In the genomic region with DNA sequence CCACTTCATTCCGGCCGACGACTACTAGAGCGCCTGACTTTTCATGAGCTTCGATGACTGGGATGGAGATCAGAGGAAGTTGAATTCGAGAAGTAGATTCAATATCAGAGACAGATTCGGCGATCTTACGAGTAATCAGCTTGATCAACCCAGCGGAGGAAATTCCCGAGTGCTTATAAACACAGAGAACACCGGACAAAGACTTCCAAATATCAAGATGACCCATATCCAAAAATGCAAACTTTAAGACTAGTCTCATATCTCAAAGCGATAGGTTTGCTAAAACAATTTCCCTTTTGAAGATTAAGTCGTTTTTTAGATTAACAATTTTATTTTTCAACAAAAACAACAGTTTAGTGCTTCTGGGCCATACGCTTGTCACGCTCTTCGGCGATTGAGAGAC, we compare ENCODE assay signal across 7 worm cellular contexts.
TF ChIP-seq lines count a peak whose summit lies in the region.

A gene (minus strand): TSS at position 335 of the 403 bp plus-strand sequence.

TF ChIP-seq in whole organism, L1 larva, 84 proteins besides CTCF, POLR2A, EP300 and RAD21 (continues in another document):
- TF ChIP-seq aly-2 (tag; optimal IDR thresholded peaks at IDR 0.05; lab: Kevin White, UChicago) (peak; percentile 78), nhr-71 (tag; optimal IDR thresholded peaks at IDR 0.05; lab: Kevin White, UChicago) (peak; percentile 46), fos-1 (tag; optimal IDR thresholded peaks at IDR 0.05; lab: Kevin White, UChicago) (peak; percentile 44), F16B12.6 (tag; optimal IDR thresholded peaks at IDR 0.05; lab: Kevin White, UChicago) (no peak), lsy-2 (tag; optimal IDR thresholded peaks at IDR 0.05; lab: Kevin White, UChicago) (peak in 1 of 2 experiments; percentile 14), nhr-47 (tag; optimal IDR thresholded peaks at IDR 0.05; lab: Kevin White, UChicago) (peak; percentile 8), nhr-90 (tag; optimal IDR thresholded peaks at IDR 0.05; lab: Kevin White, UChicago; ENCODE audit: poor library complexity) (peak; percentile 34), nhr-20 (tag; optimal IDR thresholded peaks at IDR 0.05; lab: Kevin White, UChicago) (no peak), egl-13 (tag; optimal IDR thresholded peaks at IDR 0.05; lab: Kevin White, UChicago) (no peak), ama-1 (optimal IDR thresholded peaks at IDR 0.05; lab: Kevin White, UChicago) (peak; percentile 49), efl-1 (optimal IDR thresholded peaks at IDR 0.05; lab: Kevin White, UChicago) (peak; percentile 9 to 12), efl-1 (GFP tag; optimal IDR thresholded peaks at IDR 0.05 in 1 of 2; lab: Kevin White, UChicago) (peak in 1 of 2 experiments; percentile 22)

TF ChIP-seq in whole organism, L2 larva, 48 proteins besides CTCF, POLR2A, EP300 and RAD21 (continues in another document):
- TF ChIP-seq Y55F3AM.14 (GFP tag; optimal IDR thresholded peaks at IDR 0.05; lab: Kevin White, UChicago) (no peak), nhr-12 (tag; optimal IDR thresholded peaks at IDR 0.05; lab: Kevin White, UChicago) (no peak), R02D3.7 (tag; optimal IDR thresholded peaks at IDR 0.05; lab: Kevin White, UChicago) (no peak), nhr-23 (tag; optimal IDR thresholded peaks at IDR 0.05; lab: Kevin White, UChicago) (no peak), elt-3 (tag; optimal IDR thresholded peaks at IDR 0.05; lab: Kevin White, UChicago) (no peak), nhr-6 (tag; optimal IDR thresholded peaks at IDR 0.05; lab: Kevin White, UChicago) (no peak), nhr-129 (tag; optimal IDR thresholded peaks at IDR 0.05; lab: Kevin White, UChicago) (no peak), nhr-21 (tag; optimal IDR thresholded peaks at IDR 0.05; lab: Kevin White, UChicago) (no peak), lin-11 (tag; optimal IDR thresholded peaks at IDR 0.05; lab: Kevin White, UChicago) (no peak), lin-13 (GFP tag; optimal IDR thresholded peaks at IDR 0.05; lab: Kevin White, UChicago) (no peak), ztf-1 (GFP tag; conservative IDR thresholded peaks at IDR 0.05; lab: Robert Waterston, UW) (no peak), snpc-4 (tag; optimal IDR thresholded peaks at IDR 0.05; lab: Kevin White, UChicago) (no peak), nhr-237 (tag; optimal IDR thresholded peaks at IDR 0.05; lab: Kevin White, UChicago) (no peak)

TF ChIP-seq in whole organism, L3 larva, 47 proteins besides CTCF, POLR2A, EP300 and RAD21:
- TF ChIP-seq mml-1 (tag; optimal IDR thresholded peaks at IDR 0.05; lab: Kevin White, UChicago) (no peak), tbx-2 (tag; optimal IDR thresholded peaks at IDR 0.05; lab: Kevin White, UChicago) (no peak), sea-2 (GFP tag; optimal IDR thresholded peaks at IDR 0.05; lab: Kevin White, UChicago) (no peak), skn-1 (tag; optimal IDR thresholded peaks at IDR 0.05; lab: Kevin White, UChicago) (no peak), nhr-25 (tag; optimal IDR thresholded peaks at IDR 0.05; lab: Kevin White, UChicago) (peak; percentile 10), elt-2 (tag; optimal IDR thresholded peaks at IDR 0.05; lab: Kevin White, UChicago) (peak; percentile 25), ama-1 (optimal IDR thresholded peaks at IDR 0.05; lab: Kevin White, UChicago) (peak; percentile 12), nfya-1 (tag; optimal IDR thresholded peaks at IDR 0.05; lab: Kevin White, UChicago; ENCODE audit: insufficient read depth) (no peak), nhr-12 (tag; optimal IDR thresholded peaks at IDR 0.05; lab: Kevin White, UChicago) (peak; percentile 19), nhr-67 (tag; optimal IDR thresholded peaks at IDR 0.05; lab: Kevin White, UChicago) (no peak)
TF ChIP-seq in whole organism, L3 larva: peak in this region for 4.

TF ChIP-seq in whole organism, L4 larva, 104 proteins besides CTCF, POLR2A, EP300 and RAD21 (continues in another document):
- TF ChIP-seq mes-2 (tag; optimal IDR thresholded peaks at IDR 0.05; lab: Kevin White, UChicago; ENCODE audit: poor library complexity, severe bottlenecking) (peak; percentile 39), egl-27 (tag; optimal IDR thresholded peaks at IDR 0.05; lab: Kevin White, UChicago) (no peak), snpc-1.2 (GFP tag; IDR thresholded peaks at IDR 0.05; lab: Robert Waterston, UW) (peak; percentile 94), tra-1 (GFP tag; IDR thresholded peaks at IDR 0.05; lab: Robert Waterston, UW) (peak; percentile 79; the same call in 1 of the 2 replicates), spr-1 (tag; optimal IDR thresholded peaks at IDR 0.05; lab: Kevin White, UChicago) (peak; percentile 32), zfp-3 (GFP tag; conservative IDR thresholded peaks at IDR 0.05; lab: Robert Waterston, UW) (peak; percentile 24; the same call in 1 of the 2 replicates), nhr-6 (tag; optimal IDR thresholded peaks at IDR 0.05; lab: Kevin White, UChicago) (no peak), nhr-10 (tag; optimal IDR thresholded peaks at IDR 0.05; lab: Kevin White, UChicago) (no peak), ceh-44 (GFP tag; IDR thresholded peaks at IDR 0.05; lab: Robert Waterston, UW) (0 out of 2 replicates have a peak, but pooled peaks have one; percentile 19), gei-8 (GFP tag; optimal IDR thresholded peaks at IDR 0.05; lab: Kevin White, UChicago) (peak; percentile 17), sdz-12 (GFP tag; optimal IDR thresholded peaks at IDR 0.05; lab: Kevin White, UChicago) (no peak), attf-4 (tag; optimal IDR thresholded peaks at IDR 0.05; lab: Kevin White, UChicago) (no peak), ctbp-1 (GFP tag; IDR thresholded peaks at IDR 0.05; lab: Robert Waterston, UW) (peak; percentile 75)

TF ChIP-seq in whole organism, late embryonic, 69 proteins besides CTCF, POLR2A, EP300 and RAD21:
- peak; percentile 44 for TF ChIP-seq ama-1 (optimal IDR thresholded peaks at IDR 0.05; lab: Kevin White, UChicago)
- no peak for TF ChIP-seq ceh-14 (tag; optimal IDR thresholded peaks at IDR 0.05; lab: Kevin White, UChicago)

TF ChIP-seq in whole organism, midembryonic, 9 proteins besides CTCF, POLR2A, EP300 and RAD21:
- no peak for TF ChIP-seq ztf-29 (GFP tag; IDR thresholded peaks at IDR 0.05; lab: Robert Waterston, UW)
- no peak for TF ChIP-seq ref-1 (GFP tag; conservative IDR thresholded peaks at IDR 0.05; lab: Robert Waterston, UW)
- TF ChIP-seq cog-1 (tag; optimal IDR thresholded peaks at IDR 0.05; lab: Kevin White, UChicago) = no peak
- no peak for TF ChIP-seq klf-2 (GFP tag; conservative IDR thresholded peaks at IDR 0.05; lab: Robert Waterston, UW)
- TF ChIP-seq flt-1 (GFP tag; IDR thresholded peaks at IDR 0.05; lab: Robert Waterston, UW) = peak; percentile 32; the same call in 1 of the 2 replicates

TF ChIP-seq in whole organism, young adult, 124 proteins besides CTCF, POLR2A, EP300 and RAD21 (continues in another document):
- TF ChIP-seq F33H1.4 (GFP tag; IDR thresholded peaks at IDR 0.05; lab: Robert Waterston, UW) = peak; percentile 65
- no peak for TF ChIP-seq nfya-2 (GFP tag; IDR thresholded peaks at IDR 0.05; lab: Robert Waterston, UW)
- peak; percentile 68; the same call in 1 of the 2 replicates for TF ChIP-seq egl-44 (GFP tag; IDR thresholded peaks at IDR 0.05; lab: Robert Waterston, UW)
- no peak for TF ChIP-seq zfh-2 (GFP tag; conservative IDR thresholded peaks at IDR 0.05; lab: Robert Waterston, UW)
- TF ChIP-seq nhr-90 (tag; optimal IDR thresholded peaks at IDR 0.05; lab: Kevin White, UChicago) = peak; percentile 20
- TF ChIP-seq Y53G8AR.9 (GFP tag; conservative IDR thresholded peaks at IDR 0.05; lab: Robert Waterston, UW) = peak; percentile 94
- no peak for TF ChIP-seq rpc-1 (optimal IDR thresholded peaks at IDR 0.05; lab: Kevin White, UChicago)
- peak; percentile 11 for TF ChIP-seq rpc-1 (tag; optimal IDR thresholded peaks at IDR 0.05; lab: Kevin White, UChicago)
- TF ChIP-seq hlh-12 (tag; optimal IDR thresholded peaks at IDR 0.05; lab: Kevin White, UChicago) = no peak
- TF ChIP-seq ZK185.1 (tag; optimal IDR thresholded peaks at IDR 0.05; lab: Kevin White, UChicago; ENCODE audit: poor library complexity, severe bottlenecking) = no peak
- TF ChIP-seq lsy-27 (tag; optimal IDR thresholded peaks at IDR 0.05; lab: Kevin White, UChicago; ENCODE audit: borderline replicate concordance, insufficient read depth) = no peak
- TF ChIP-seq F22D6.2 (tag; optimal IDR thresholded peaks at IDR 0.05; lab: Kevin White, UChicago) = no peak
- no peak for TF ChIP-seq egl-18 (GFP tag; IDR thresholded peaks at IDR 0.05; lab: Robert Waterston, UW)
- peak; percentile 86 for TF ChIP-seq lin-54 (GFP tag; optimal IDR thresholded peaks at IDR 0.05; lab: Kevin White, UChicago)
- TF ChIP-seq F23B12.7 (tag; optimal IDR thresholded peaks at IDR 0.05; lab: Kevin White, UChicago; ENCODE audit: insufficient read depth) = no peak
- TF ChIP-seq xnd-1 (tag; optimal IDR thresholded peaks at IDR 0.05; lab: Kevin White, UChicago) = peak; percentile 50
- TF ChIP-seq sptf-2 (GFP tag; optimal IDR thresholded peaks at IDR 0.05; lab: Kevin White, UChicago) = peak; percentile 46
- TF ChIP-seq lin-35 (GFP tag; optimal IDR thresholded peaks at IDR 0.05; lab: Kevin White, UChicago) = peak in 2 of 3 experiments; percentile 3 to 43
- TF ChIP-seq lsl-1 (GFP tag; optimal IDR thresholded peaks at IDR 0.05; lab: Kevin White, UChicago) = peak; percentile 70
- TF ChIP-seq ama-1 (optimal IDR thresholded peaks at IDR 0.05; lab: Kevin White, UChicago) = no peak
- peak in 1 of 2 experiments; percentile 90 for TF ChIP-seq ama-1 (GFP tag; optimal IDR thresholded peaks at IDR 0.05; lab: Kevin White, UChicago)
- TF ChIP-seq Y67H2A.10 (GFP tag; conservative IDR thresholded peaks at IDR 0.05; lab: Robert Waterston, UW) = no peak
- TF ChIP-seq repo-1 (tag; optimal IDR thresholded peaks at IDR 0.05; lab: Kevin White, UChicago) = peak; percentile 66
- peak; percentile 89 for TF ChIP-seq lin-26 (GFP tag; IDR thresholded peaks at IDR 0.05; lab: Robert Waterston, UW)
- peak; percentile 86 for TF ChIP-seq Y79H2A.3 (GFP tag; conservative IDR thresholded peaks at IDR 0.05; lab: Robert Waterston, UW)
- TF ChIP-seq fkh-3 (tag; optimal IDR thresholded peaks at IDR 0.05; lab: Kevin White, UChicago) = no peak
- TF ChIP-seq efl-1 (GFP tag; optimal IDR thresholded peaks at IDR 0.05; lab: Kevin White, UChicago) = peak; percentile 46
- TF ChIP-seq hmg-1.2 (GFP tag; IDR thresholded peaks at IDR 0.05; lab: Robert Waterston, UW) = peak; percentile 43; the same call in 1 of the 2 replicates
- peak; percentile 93 for TF ChIP-seq madf-3 (GFP tag; IDR thresholded peaks at IDR 0.05; lab: Robert Waterston, UW)
- TF ChIP-seq Y95B8A.8 (GFP tag; IDR thresholded peaks at IDR 0.05; lab: Robert Waterston, UW) = peak; percentile 91
- TF ChIP-seq K11D2.4 (GFP tag; IDR thresholded peaks at IDR 0.05; lab: Robert Waterston, UW) = no peak
- peak; percentile 61 for TF ChIP-seq mxl-1 (tag; optimal IDR thresholded peaks at IDR 0.05; lab: Kevin White, UChicago)
- peak; percentile 90 for TF ChIP-seq madf-6 (GFP tag; IDR thresholded peaks at IDR 0.05; lab: Robert Waterston, UW)
- TF ChIP-seq bed-2 (GFP tag; IDR thresholded peaks at IDR 0.05; lab: Robert Waterston, UW) = no peak
- TF ChIP-seq tlf-1 (GFP tag; optimal IDR thresholded peaks at IDR 0.05; lab: Kevin White, UChicago) = peak; percentile 61
